Worm (Caenorhabditis elegans) whole organism, late embryonic: ENCODE results near the gene egl-36.

Source experiments
- C08G9.2 ChIP-seq: sonication (generic microtip); optimal IDR thresholded peaks from 2 replicates; lab custom pipeline; 2016; ENCODE audit warnings: mild to moderate bottlenecking, missing genetic modification characterization, moderate library complexity, missing compliant biosample characterization
- C38D4.7 ChIP-seq: fragments of 200-800 bp; sonication (Bioruptor generic); optimal IDR thresholded peaks from 2 replicates; lab custom pipeline; 2018; ENCODE audit warnings: mild to moderate bottlenecking, missing genetic modification characterization, moderate library complexity, missing compliant biosample characterization
- F13H6.1 ChIP-seq: sonication (generic microtip); optimal IDR thresholded peaks from 2 replicates; lab custom pipeline; 2016; ENCODE audit warnings: missing genetic modification characterization, missing compliant biosample characterization
- K09A11.1 ChIP-seq: sonication (generic microtip); optimal IDR thresholded peaks from 2 replicates; lab custom pipeline; 2017; ENCODE audit warnings: antibody characterized with exemption, mild to moderate bottlenecking, missing genetic modification characterization, missing compliant biosample characterization; ENCODE audit not compliant: insufficient read depth
- T23F11.4 ChIP-seq: fragments of 200-800 bp; sonication (Bioruptor generic); optimal IDR thresholded peaks from 2 replicates; lab custom pipeline; 2018; ENCODE audit warnings: mild to moderate bottlenecking, missing genetic modification characterization, missing compliant biosample characterization
- ahr-1 ChIP-seq: sonication (generic microtip); optimal IDR thresholded peaks from 2 replicates; lab custom pipeline; 2016; ENCODE audit warnings: missing genetic modification characterization, missing compliant biosample characterization
- ceh-14 ChIP-seq: sonication (generic microtip); optimal IDR thresholded peaks from 2 replicates; lab custom pipeline; 2016; ENCODE audit warnings: missing genotype, missing genetic modification characterization, missing compliant biosample characterization
- ceh-2 ChIP-seq: sonication (generic microtip); optimal IDR thresholded peaks from 2 replicates; lab custom pipeline; 2016; ENCODE audit warnings: missing genotype, missing genetic modification characterization, missing compliant biosample characterization
- ceh-22 ChIP-seq: sonication (generic microtip); optimal IDR thresholded peaks from 2 replicates; lab custom pipeline; 2017; ENCODE audit warnings: missing biosample characterization, missing genetic modification characterization
- ceh-24 ChIP-seq: sonication (generic microtip); optimal IDR thresholded peaks from 2 replicates; lab custom pipeline; 2016; ENCODE audit warnings: mild to moderate bottlenecking, missing genetic modification characterization, missing compliant biosample characterization
- ceh-34 ChIP-seq: sonication (generic microtip); optimal IDR thresholded peaks from 2 replicates; lab custom pipeline; 2016; ENCODE audit warnings: mild to moderate bottlenecking, missing genetic modification characterization, missing compliant biosample characterization
- ceh-45 ChIP-seq: fragments of 200-800 bp; sonication (Bioruptor generic); IDR thresholded peaks from 2 replicates; pipeline ENCODE4 v1.3.6; 2022; ENCODE audit warnings: missing genetic modification reagents, missing genetic modification characterization, missing compliant biosample characterization
- ceh-6 ChIP-seq: fragments of 200-800 bp; sonication (Bioruptor generic); optimal IDR thresholded peaks from 2 replicates; lab custom pipeline; 2018; ENCODE audit warnings: mild to moderate bottlenecking, missing genetic modification characterization, missing compliant biosample characterization
- ceh-9 ChIP-seq: sonication (generic microtip); optimal IDR thresholded peaks from 2 replicates; lab custom pipeline; 2016; ENCODE audit warnings: mild to moderate bottlenecking, missing genetic modification characterization, inconsistent platforms, missing compliant biosample characterization
- dmd-4 ChIP-seq: sonication (generic microtip); optimal IDR thresholded peaks from 2 replicates; lab custom pipeline; 2016; ENCODE audit warnings: borderline replicate concordance, missing genetic modification characterization, missing compliant biosample characterization
- dve-1 ChIP-seq: sonication (generic microtip); optimal IDR thresholded peaks from 2 replicates; lab custom pipeline; 2017; ENCODE audit warnings: antibody characterized with exemption, mild to moderate bottlenecking, missing genetic modification characterization, missing compliant biosample characterization
- elt-2 ChIP-seq: sonication (generic microtip); optimal IDR thresholded peaks from 2 replicates; lab custom pipeline; 2016; ENCODE audit warnings: missing genetic modification reagents, missing genetic modification characterization, missing compliant biosample characterization
- elt-4 ChIP-seq: sonication (generic microtip); optimal IDR thresholded peaks from 2 replicates; lab custom pipeline; 2016; ENCODE audit warnings: missing genetic modification characterization, missing compliant biosample characterization
- ets-4 ChIP-seq: sonication (generic microtip); optimal IDR thresholded peaks from 2 replicates; lab custom pipeline; 2016; ENCODE audit warnings: missing genetic modification characterization, missing compliant biosample characterization
- eyg-1 ChIP-seq: sonication (generic microtip); optimal IDR thresholded peaks from 2 replicates; lab custom pipeline; 2016; ENCODE audit warnings: missing genotype, missing genetic modification characterization, missing compliant biosample characterization
- fkh-10 ChIP-seq: fragments of 150-350 bp; optimal IDR thresholded peaks from 2 replicates; lab custom pipeline; 2014; ENCODE audit warnings: missing biosample characterization, missing genetic modification reagents, missing genetic modification characterization
- fkh-6 ChIP-seq: sonication (generic microtip); optimal IDR thresholded peaks from 2 replicates; lab custom pipeline; 2016; ENCODE audit warnings: missing genetic modification characterization, missing compliant biosample characterization
- gmeb-2 ChIP-seq: sonication (generic microtip); optimal IDR thresholded peaks from 2 replicates; lab custom pipeline; 2016; ENCODE audit warnings: missing genetic modification characterization, inconsistent platforms, missing compliant biosample characterization
- hlh-15 ChIP-seq: sonication (generic microtip); optimal IDR thresholded peaks from 2 replicates; lab custom pipeline; 2016; ENCODE audit warnings: missing genetic modification characterization, missing compliant biosample characterization
- hlh-6 ChIP-seq: sonication (generic microtip); optimal IDR thresholded peaks from 2 replicates; lab custom pipeline; 2016; ENCODE audit warnings: missing genotype, missing genetic modification characterization, missing compliant biosample characterization
- hlh-8 ChIP-seq: sonication (generic microtip); optimal IDR thresholded peaks from 2 replicates; lab custom pipeline; 2016; ENCODE audit warnings: missing genotype, missing genetic modification characterization, missing compliant biosample characterization
- lin-11 ChIP-seq: fragments of 200-800 bp; sonication (Bioruptor generic); optimal IDR thresholded peaks from 2 replicates; lab custom pipeline; 2018; ENCODE audit warnings: mild to moderate bottlenecking, missing genetic modification characterization, missing compliant biosample characterization
- madf-2 ChIP-seq: sonication (generic microtip); optimal IDR thresholded peaks from 2 replicates; lab custom pipeline; 2017; ENCODE audit warnings: missing genetic modification characterization, missing compliant biosample characterization
- pag-3 ChIP-seq: sonication (generic microtip); optimal IDR thresholded peaks from 2 replicates; lab custom pipeline; 2016; ENCODE audit warnings: missing compliant biosample characterization, missing genetic modification characterization, borderline replicate concordance
- pha-2 ChIP-seq: sonication (generic microtip); optimal IDR thresholded peaks from 2 replicates; lab custom pipeline; 2017; ENCODE audit warnings: mild to moderate bottlenecking, missing genetic modification characterization, missing compliant biosample characterization
- ref-2 ChIP-seq: sonication (generic microtip); optimal IDR thresholded peaks from 2 replicates; lab custom pipeline; 2016; ENCODE audit warnings: missing genetic modification characterization, missing compliant biosample characterization
- sox-4 ChIP-seq: sonication (generic microtip); optimal IDR thresholded peaks from 2 replicates; lab custom pipeline; 2017; ENCODE audit warnings: mild to moderate bottlenecking, missing genetic modification characterization, inconsistent platforms, missing compliant biosample characterization
- syd-9 ChIP-seq: sonication (generic microtip); optimal IDR thresholded peaks from 2 replicates; lab custom pipeline; 2016; ENCODE audit warnings: mild to moderate bottlenecking, missing genetic modification characterization, moderate library complexity, missing compliant biosample characterization
- tbx-2 ChIP-seq: sonication (generic microtip); optimal IDR thresholded peaks from 2 replicates; lab custom pipeline; 2016; ENCODE audit warnings: missing genetic modification characterization, missing compliant biosample characterization
- unc-3 ChIP-seq, 2 experiments: fragments of 200-800 bp in 1 of 2; sonication (Bioruptor generic) in 1 of 2; sonication (generic microtip) in 1 of 2; conservative IDR thresholded peaks in 1 of 2; optimal IDR thresholded peaks in 1 of 2; 2 replicates each; pipeline versions ENCODE4 v1.3.6 to Lab custom; 2016 to 2022; ENCODE audit warnings: missing compliant biosample characterization in 2 of 2, missing genetic modification characterization in 2 of 2, missing genetic modification reagents in 1 of 2
- unc-42 ChIP-seq: sonication (generic microtip); optimal IDR thresholded peaks from 2 replicates; lab custom pipeline; 2016; ENCODE audit warnings: missing genotype, missing genetic modification characterization, missing compliant biosample characterization
- unc-55 ChIP-seq: sonication (generic microtip); optimal IDR thresholded peaks from 2 replicates; lab custom pipeline; 2017; ENCODE audit warnings: missing biosample characterization, missing genetic modification reagents, missing genetic modification characterization
- zip-5 ChIP-seq: sonication (generic microtip); optimal IDR thresholded peaks from 2 replicates; lab custom pipeline; 2016; ENCODE audit warnings: missing genetic modification characterization, missing compliant biosample characterization
- ztf-16 ChIP-seq: sonication (generic microtip); optimal IDR thresholded peaks from 2 replicates; lab custom pipeline; 2017; ENCODE audit warnings: missing genetic modification characterization, missing compliant biosample characterization

Gene egl-36

DNA sequence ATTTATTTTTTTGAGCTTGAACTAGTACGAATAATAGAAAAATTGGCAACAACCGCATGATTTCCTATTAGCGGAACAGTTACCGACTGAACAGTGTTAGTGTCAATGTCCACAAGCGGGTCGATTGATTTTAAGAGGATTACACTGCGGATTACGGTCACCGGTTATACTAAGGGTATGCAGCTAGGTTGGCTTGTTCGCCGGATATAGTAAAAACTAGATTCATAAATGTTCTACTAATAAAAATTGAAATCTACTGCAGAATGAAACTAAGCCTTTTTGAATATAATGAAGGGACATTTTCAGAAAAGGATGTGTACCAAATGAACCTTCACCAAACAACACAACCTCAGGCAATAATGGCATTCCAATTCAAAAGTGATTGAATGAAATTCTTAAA is 23.5 kb downstream of the egl-36 start, which contains the start of gene R07A4.4:
TSS of gene R07A4.4 (minus strand) at position 101 of the 400 bp plus-strand sequence.
- TF ChIP-seq pag-3 (tag; lab: Kevin White, UChicago) (no peak), unc-42 (tag; lab: Kevin White, UChicago) (no peak), ceh-24 (no peak), hlh-6 (tag; lab: Kevin White, UChicago) (no peak), ceh-9 (no peak), ceh-45 (GFP tag; lab: Robert Waterston, UW) (no peak), fkh-10 (GFP tag; lab: Kevin White, UChicago) (no peak), ztf-16 (tag; lab: Kevin White, UChicago) (no peak), syd-9 (no peak), ref-2 (no peak), F13H6.1 (tag; lab: Kevin White, UChicago) (no peak)

ce11 chrX:10758453-10758852 is 24.3 kb downstream of the egl-36 start:
- TF ChIP-seq tbx-2 (tag; lab: Kevin White, UChicago) (no peak), unc-55 (GFP tag; lab: Kevin White, UChicago) (no peak), ceh-22 (tag; lab: Kevin White, UChicago) (no peak), unc-42 (tag; lab: Kevin White, UChicago) (peak; percentile 15)

- TF ChIP-seq madf-2 (tag; lab: Kevin White, UChicago) (no peak), eyg-1 (tag; lab: Kevin White, UChicago) (no peak), ztf-16 (tag; lab: Kevin White, UChicago) (no peak), gmeb-2 (tag; lab: Kevin White, UChicago) (no peak), ceh-6 (GFP tag; lab: Kevin White, UChicago) (no peak), hlh-15 (tag; lab: Kevin White, UChicago) (no peak), sox-4 (tag; lab: Kevin White, UChicago) (no peak), pha-2 (tag; lab: Kevin White, UChicago) (no peak), dve-1 (tag; lab: Kevin White, UChicago) (no peak), F13H6.1 (tag; lab: Kevin White, UChicago) (no peak), tbx-2 (tag; lab: Kevin White, UChicago) (no peak), ceh-14 (tag; lab: Kevin White, UChicago) (no peak), ets-4 (tag; lab: Kevin White, UChicago) (no peak), elt-4 (no peak), dmd-4 (tag; lab: Kevin White, UChicago) (no peak), ceh-2 (no peak), ceh-9 (no peak), fkh-10 (GFP tag; lab: Kevin White, UChicago) (no peak), fkh-6 (tag; lab: Kevin White, UChicago) (no peak)
Measured at ce11 chrX:10760958-10761357, 26.8 kb downstream of the egl-36 start.

DNA sequence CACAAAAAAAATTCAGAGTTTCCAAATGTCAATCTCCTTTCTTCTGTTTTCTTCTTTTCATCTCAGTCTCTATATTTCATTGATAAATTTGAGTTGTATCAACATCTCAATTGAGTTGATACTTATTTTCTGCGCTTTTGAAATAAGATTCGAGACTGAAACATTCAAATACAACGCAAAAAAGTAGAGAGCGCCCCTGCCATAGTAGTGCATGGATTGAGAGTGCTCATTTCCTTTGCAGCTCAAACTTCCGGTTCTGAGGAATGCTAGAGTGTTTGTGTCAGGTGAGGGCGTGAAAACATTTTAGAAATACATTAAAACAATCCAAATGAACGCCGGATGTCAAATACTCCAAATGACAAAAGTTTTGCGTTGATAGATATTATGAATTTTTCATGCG is 29.3 kb downstream of the egl-36 start:
- no peak for TF ChIP-seq fkh-6 (tag; lab: Kevin White, UChicago)
- no peak for TF ChIP-seq elt-2 (tag; lab: Kevin White, UChicago)
- no peak for TF ChIP-seq lin-11 (tag; lab: Kevin White, UChicago)
- TF ChIP-seq K09A11.1, result no peak
- no peak for TF ChIP-seq ahr-1 (tag; lab: Kevin White, UChicago)
- TF ChIP-seq ceh-14 (tag; lab: Kevin White, UChicago), result no peak
- no peak for TF ChIP-seq ceh-34
- TF ChIP-seq unc-3 (GFP tag; conservative IDR thresholded peaks at IDR 0.05; lab: Robert Waterston, UW), result no peak
- no peak for TF ChIP-seq unc-3 (tag; optimal IDR thresholded peaks at IDR 0.05; lab: Kevin White, UChicago)
- no peak for TF ChIP-seq C08G9.2 (tag; lab: Kevin White, UChicago)
- TF ChIP-seq syd-9, result no peak
- no peak for TF ChIP-seq T23F11.4 (GFP tag; lab: Kevin White, UChicago)
- no peak for TF ChIP-seq hlh-8 (tag; lab: Kevin White, UChicago)
- TF ChIP-seq C38D4.7 (GFP tag; lab: Kevin White, UChicago), result no peak
- TF ChIP-seq zip-5 (tag; lab: Kevin White, UChicago), result no peak
- no peak for TF ChIP-seq F13H6.1 (tag; lab: Kevin White, UChicago)
